Worm (Caenorhabditis elegans) whole organism, midembryonic: ENCODE data around the gene W04E12.5.

ENCODE experiments used
- T22C8.4 ChIP-seq: fragments of 200-800 bp; sonication (Bioruptor generic); IDR thresholded peaks from 2 replicates; pipeline ENCODE4 v1.3.6; 2022; ENCODE audit warnings: missing genetic modification characterization, missing compliant biosample characterization
- cog-1 ChIP-seq: sonication (generic microtip); optimal IDR thresholded peaks from 2 replicates; lab custom pipeline; 2016; ENCODE audit warnings: missing genetic modification characterization, missing compliant biosample characterization
- flt-1 ChIP-seq: fragments of 200-800 bp; sonication (Bioruptor generic); IDR thresholded peaks from 2 replicates; pipeline ENCODE4 v1.3.6; 2022; ENCODE audit warnings: missing genetic modification characterization, missing compliant biosample characterization
- klf-2 ChIP-seq: fragments of 200-800 bp; sonication (Bioruptor generic); conservative IDR thresholded peaks from 2 replicates; pipeline ENCODE4 v1.3.6; 2022; ENCODE audit warnings: missing genetic modification reagents, missing genetic modification characterization, missing compliant biosample characterization
- med-1 ChIP-seq: sonication (generic microtip); optimal IDR thresholded peaks from 2 replicates; lab custom pipeline; 2017; ENCODE audit warnings: missing genetic modification characterization, mild to moderate bottlenecking, missing compliant biosample characterization, antibody characterized with exemption, missing genetic modification reagents; ENCODE audit not compliant: insufficient read depth
- ref-1 ChIP-seq: fragments of 200-800 bp; sonication (Bioruptor generic); conservative IDR thresholded peaks from 2 replicates; pipeline ENCODE4 v1.3.6; 2022; ENCODE audit warnings: missing genetic modification reagents, missing genetic modification characterization, missing compliant biosample characterization
- tab-1 ChIP-seq: fragments of 200-800 bp; sonication (Bioruptor generic); IDR thresholded peaks from 2 replicates; pipeline ENCODE4 v1.3.6; 2022; ENCODE audit warnings: missing genetic modification characterization, missing compliant biosample characterization
- ztf-23 ChIP-seq: fragments of 200-800 bp; sonication (Bioruptor generic); IDR thresholded peaks from 2 replicates; pipeline ENCODE4 v1.3.6; 2022; ENCODE audit warnings: missing genetic modification reagents, missing genetic modification characterization, missing compliant biosample characterization
- ztf-29 ChIP-seq: fragments of 200-800 bp; sonication (Bioruptor generic); IDR thresholded peaks from 2 replicates; pipeline ENCODE4 v1.3.6; 2022; ENCODE audit warnings: missing genetic modification reagents, missing genetic modification characterization, missing compliant biosample characterization

W04E12.5 gene

ce11 chrV:19790248-19790647, 44.3 kb downstream of the W04E12.5 start:
- no peak for TF ChIP-seq T22C8.4

DNA sequence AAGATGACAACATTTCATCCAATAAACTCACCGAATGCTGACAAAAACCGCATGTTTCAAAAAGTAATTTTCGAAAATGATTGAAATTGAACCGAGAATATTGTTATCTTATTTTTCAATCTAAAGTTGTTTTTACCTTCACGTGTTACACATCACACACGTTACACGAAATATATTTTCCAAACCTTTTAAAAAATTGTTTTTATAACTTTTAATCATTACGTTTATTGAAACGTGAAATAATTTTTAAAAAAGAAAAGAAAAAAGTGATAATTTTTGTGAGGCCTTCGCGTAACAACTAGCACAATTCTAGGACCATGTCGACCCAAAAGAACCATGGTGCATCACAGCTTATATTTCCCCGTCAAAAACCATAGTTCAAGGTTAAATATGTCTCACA, 49.0 kb downstream of the W04E12.5 start, which contains the start of gene M162.7:
Gene M162.7, minus strand, starts transcription at position 101 of the 400 bp plus-strand sequence.
- no peak for TF ChIP-seq tab-1 (GFP tag; lab: Robert Waterston, UW)
- no peak for TF ChIP-seq klf-2 (GFP tag; lab: Robert Waterston, UW)
- TF ChIP-seq ref-1 (GFP tag; lab: Robert Waterston, UW), result no peak
- no peak for TF ChIP-seq med-1 (GFP tag; lab: Kevin White, UChicago)
- no peak for TF ChIP-seq T22C8.4
- no peak for TF ChIP-seq ztf-23 (GFP tag; lab: Robert Waterston, UW)
- no peak for TF ChIP-seq cog-1 (tag; lab: Kevin White, UChicago)
- TF ChIP-seq ztf-29 (GFP tag; lab: Robert Waterston, UW), result no peak
- no peak for TF ChIP-seq flt-1 (GFP tag; lab: Robert Waterston, UW)
